1 fruit fly cellular context compared by ENCODE assay signal in the genomic region with DNA sequence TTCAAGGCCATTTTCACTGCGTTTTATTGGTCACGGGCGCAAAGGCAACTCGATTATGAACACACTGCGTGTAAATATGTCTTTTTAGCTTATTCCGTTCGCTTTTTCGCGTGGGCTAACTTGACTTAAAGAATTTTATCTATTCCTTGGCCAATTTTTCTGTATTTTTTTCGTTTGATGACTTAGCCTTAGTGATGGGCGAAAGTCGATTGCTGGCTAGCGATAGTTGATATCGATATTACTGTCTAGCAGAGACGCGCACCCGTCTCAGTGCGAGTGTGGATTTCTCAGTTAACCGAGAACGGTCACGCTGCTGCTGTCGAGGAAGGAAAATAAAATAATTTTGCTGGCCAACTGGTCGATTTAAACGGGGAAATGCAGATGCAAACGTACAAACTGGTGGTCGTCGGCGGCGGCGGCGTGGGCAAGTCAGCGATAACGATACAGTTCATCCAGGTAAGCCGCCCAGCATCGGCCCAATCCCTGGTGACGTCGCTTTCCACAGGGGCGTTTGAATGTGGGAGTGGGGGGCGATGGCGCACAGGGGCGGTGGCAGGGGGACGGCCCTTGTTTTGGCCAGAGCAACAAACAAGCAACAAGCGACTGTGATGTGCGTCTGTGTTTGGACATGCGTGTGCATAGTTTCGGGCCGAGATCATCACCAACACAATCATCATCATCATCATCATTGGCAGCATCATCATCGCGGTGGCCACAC.
TF ChIP-seq lines count a peak whose summit lies in the region.

A gene (minus strand): TSS at position 193 of the 718 bp plus-strand sequence.
A gene (plus strand): TSS at position 273 of the 718 bp plus-strand sequence.

TF ChIP-seq in whole organism, embryonic, 481 proteins besides CTCF, POLR2A, EP300 and RAD21 (continued from another document and continues in another):
- TF ChIP-seq gsb-n (tag; optimal IDR thresholded peaks at IDR 0.05; lab: Kevin White, UChicago) (peak; percentile 43), mld (GFP tag; IDR thresholded peaks at IDR 0.05; lab: Robert Waterston, UW; ENCODE audit: partially characterized antibody) (peak; percentile 52; the same call in 1 of the 3 replicates), CG9609 (GFP tag; optimal IDR thresholded peaks at IDR 0.05; lab: Kevin White, UChicago) (no peak), org-1 (GFP tag; optimal IDR thresholded peaks at IDR 0.05; lab: Kevin White, UChicago) (no peak), CG30020 (tag; optimal IDR thresholded peaks at IDR 0.05; lab: Kevin White, UChicago) (peak; percentile 27), Xrp1 (GFP tag; IDR thresholded peaks at IDR 0.05; lab: Robert Waterston, UW) (no peak), Sin3A (optimal IDR thresholded peaks at IDR 0.05; lab: Kevin White, UChicago) (peak; percentile 91), CG9797 (GFP tag; optimal IDR thresholded peaks at IDR 0.05; lab: Kevin White, UChicago) (peak; percentile 96), CG2678 (tag; optimal IDR thresholded peaks at IDR 0.05; lab: Kevin White, UChicago) (no peak), CG3407 (GFP tag; optimal IDR thresholded peaks at IDR 0.05; lab: Kevin White, UChicago) (no peak), NC2β (GFP tag; optimal IDR thresholded peaks at IDR 0.05; lab: Kevin White, UChicago) (peak; percentile 39), her (GFP tag; optimal IDR thresholded peaks at IDR 0.05; lab: Kevin White, UChicago) (peak; percentile 17), cato (GFP tag; optimal IDR thresholded peaks at IDR 0.05; lab: Kevin White, UChicago; ENCODE audit: borderline replicate concordance) (no peak), ci (GFP tag; IDR thresholded peaks at IDR 0.05; lab: Robert Waterston, UW) (peak; percentile 52; the same call in 1 of the 3 replicates), sna (GFP tag; IDR thresholded peaks at IDR 0.05; lab: Robert Waterston, UW; ENCODE audit: partially characterized antibody) (peak; percentile 71), CG7987 (GFP tag; optimal IDR thresholded peaks at IDR 0.05; lab: Kevin White, UChicago) (peak; percentile 32), CG10321 (GFP tag; IDR thresholded peaks at IDR 0.05; lab: Robert Waterston, UW) (no peak), Dll (GFP tag; IDR thresholded peaks at IDR 0.05; lab: Robert Waterston, UW; ENCODE audit: partially characterized antibody) (peak; percentile 81), CG13624 (GFP tag; optimal IDR thresholded peaks at IDR 0.05; lab: Kevin White, UChicago) (peak; percentile 43), tin (GFP tag; optimal IDR thresholded peaks at IDR 0.05; lab: Kevin White, UChicago) (no peak), tap (tag; optimal IDR thresholded peaks at IDR 0.05; lab: Kevin White, UChicago) (no peak), CG7556 (GFP tag; optimal IDR thresholded peaks at IDR 0.05; lab: Kevin White, UChicago) (no peak), CG42726 (GFP tag; IDR thresholded peaks at IDR 0.05; lab: Robert Waterston, UW; ENCODE audit: partially characterized antibody) (peak; percentile 83), CG13894 (tag; optimal IDR thresholded peaks at IDR 0.05; lab: Kevin White, UChicago) (peak; percentile 41), Dbx (GFP tag; IDR thresholded peaks at IDR 0.05; lab: Robert Waterston, UW) (peak; percentile 19; the same call in 1 of the 3 replicates), esg (GFP tag; conservative IDR thresholded peaks at IDR 0.05; lab: Robert Waterston, UW) (no peak), lola (GFP tag; optimal IDR thresholded peaks at IDR 0.05; lab: Kevin White, UChicago) (no peak), crol (GFP tag; IDR thresholded peaks at IDR 0.05; lab: Robert Waterston, UW) (peak; percentile 96), ATbp (GFP tag; optimal IDR thresholded peaks at IDR 0.05; lab: Kevin White, UChicago) (no peak), Jarid2 (GFP tag; optimal IDR thresholded peaks at IDR 0.05; lab: Kevin White, UChicago) (peak; percentile 62), CG15073 (GFP tag; optimal IDR thresholded peaks at IDR 0.05; lab: Kevin White, UChicago) (no peak), CG13287 (GFP tag; IDR thresholded peaks at IDR 0.05; lab: Robert Waterston, UW; ENCODE audit: partially characterized antibody) (peak; percentile 91), kay (GFP tag; optimal IDR thresholded peaks at IDR 0.05; lab: Kevin White, UChicago) (peak; percentile 86), Camta (GFP tag; optimal IDR thresholded peaks at IDR 0.05; lab: Kevin White, UChicago) (no peak), CG30431 (GFP tag; optimal IDR thresholded peaks at IDR 0.05; lab: Kevin White, UChicago) (no peak), Poxn (GFP tag; IDR thresholded peaks at IDR 0.05; lab: Robert Waterston, UW) (no peak), MESR4 (GFP tag; optimal IDR thresholded peaks at IDR 0.05; lab: Kevin White, UChicago) (peak; percentile 99), Oaz (GFP tag; IDR thresholded peaks at IDR 0.05; lab: Robert Waterston, UW) (no peak), Hey (tag; optimal IDR thresholded peaks at IDR 0.05; lab: Kevin White, UChicago) (no peak), jing (GFP tag; optimal IDR thresholded peaks at IDR 0.05; lab: Kevin White, UChicago) (no peak), CG12942 (GFP tag; optimal IDR thresholded peaks at IDR 0.05; lab: Kevin White, UChicago) (no peak), Dip3 (GFP tag; optimal IDR thresholded peaks at IDR 0.05; lab: Kevin White, UChicago) (no peak), HLH4C (GFP tag; IDR thresholded peaks at IDR 0.05; lab: Robert Waterston, UW; ENCODE audit: partially characterized antibody) (peak; percentile 68), Atf6 (GFP tag; IDR thresholded peaks at IDR 0.05; lab: Robert Waterston, UW) (no peak), CG6813 (GFP tag; optimal IDR thresholded peaks at IDR 0.05; lab: Kevin White, UChicago) (no peak), CG2129 (GFP tag; IDR thresholded peaks at IDR 0.05; lab: Robert Waterston, UW; ENCODE audit: partially characterized antibody) (peak; percentile 45; the same call in 1 of the 2 replicates), CG9437 (GFP tag; optimal IDR thresholded peaks at IDR 0.05; lab: Kevin White, UChicago) (no peak), CHES-1-like (GFP tag; optimal IDR thresholded peaks at IDR 0.05; lab: Kevin White, UChicago) (peak; percentile 75), Atf-2 (GFP tag; optimal IDR thresholded peaks at IDR 0.05; lab: Kevin White, UChicago) (no peak), croc (GFP tag; conservative IDR thresholded peaks at IDR 0.05; lab: Robert Waterston, UW) (no peak), exex (tag; optimal IDR thresholded peaks at IDR 0.05; lab: Kevin White, UChicago) (no peak), CG12219 (GFP tag; optimal IDR thresholded peaks at IDR 0.05; lab: Kevin White, UChicago) (no peak), sr (GFP tag; IDR thresholded peaks at IDR 0.05; lab: Robert Waterston, UW) (peak; percentile 32; the same call in 1 of the 3 replicates), CG6175 (GFP tag; IDR thresholded peaks at IDR 0.05; lab: Robert Waterston, UW) (no peak), CG31365 (tag; optimal IDR thresholded peaks at IDR 0.05; lab: Kevin White, UChicago) (no peak), CG10147 (GFP tag; optimal IDR thresholded peaks at IDR 0.05; lab: Kevin White, UChicago) (peak; percentile 33), pb (GFP tag; optimal IDR thresholded peaks at IDR 0.05; lab: Kevin White, UChicago) (peak; percentile 30), CG11085 (GFP tag; IDR thresholded peaks at IDR 0.05; lab: Robert Waterston, UW) (no peak), insv (GFP tag; optimal IDR thresholded peaks at IDR 0.05; lab: Kevin White, UChicago) (peak in 1 of 2 experiments; percentile 33), abd-A (tag; optimal IDR thresholded peaks at IDR 0.05; lab: Kevin White, UChicago) (no peak), Hr39 (optimal IDR thresholded peaks at IDR 0.05; lab: Kevin White, UChicago) (no peak), Fer3 (tag; optimal IDR thresholded peaks at IDR 0.05; lab: Kevin White, UChicago) (no peak), Sox102F (GFP tag; optimal IDR thresholded peaks at IDR 0.05; lab: Kevin White, UChicago) (no peak), CG34376 (GFP tag; optimal IDR thresholded peaks at IDR 0.05; lab: Kevin White, UChicago) (peak; percentile 65), E2f1 (GFP tag; IDR thresholded peaks at IDR 0.05; lab: Robert Waterston, UW) (no peak), Lpt (GFP tag; optimal IDR thresholded peaks at IDR 0.05; lab: Kevin White, UChicago) (no peak), Dp (GFP tag; optimal IDR thresholded peaks at IDR 0.05; lab: Kevin White, UChicago) (peak; percentile 59), fd102C (GFP tag; optimal IDR thresholded peaks at IDR 0.05; lab: Kevin White, UChicago) (no peak), CG3726 (GFP tag; IDR thresholded peaks at IDR 0.05; lab: Robert Waterston, UW) (no peak), zfh2 (GFP tag; optimal IDR thresholded peaks at IDR 0.05; lab: Kevin White, UChicago) (peak; percentile 1), CG10274 (GFP tag; optimal IDR thresholded peaks at IDR 0.05; lab: Kevin White, UChicago) (no peak), CG8765 (GFP tag; IDR thresholded peaks at IDR 0.05; lab: Robert Waterston, UW) (no peak), disco-r (GFP tag; optimal IDR thresholded peaks at IDR 0.05; lab: Kevin White, UChicago) (no peak), scrt (GFP tag; optimal IDR thresholded peaks at IDR 0.05; lab: Kevin White, UChicago) (peak; percentile 67), Oli (tag; optimal IDR thresholded peaks at IDR 0.05; lab: Kevin White, UChicago) (no peak), Hmr (GFP tag; optimal IDR thresholded peaks at IDR 0.05; lab: Kevin White, UChicago) (peak; percentile 65), ato (GFP tag; IDR thresholded peaks at IDR 0.05; lab: Robert Waterston, UW; ENCODE audit: partially characterized antibody) (peak; percentile 66), Sox100B (GFP tag; optimal IDR thresholded peaks at IDR 0.05; lab: Kevin White, UChicago) (no peak), hb (GFP tag; IDR thresholded peaks at IDR 0.05; lab: Robert Waterston, UW; ENCODE audit: partially characterized antibody) (0 out of 3 replicates have a peak, but pooled peaks have one; percentile 57), CG11247 (GFP tag; IDR thresholded peaks at IDR 0.05; lab: Robert Waterston, UW) (no peak), ssp (GFP tag; IDR thresholded peaks at IDR 0.05; lab: Robert Waterston, UW) (no peak), CG17612 (GFP tag; IDR thresholded peaks at IDR 0.05; lab: Robert Waterston, UW) (no peak), dimm (GFP tag; IDR thresholded peaks at IDR 0.05; lab: Robert Waterston, UW) (no peak), CG4360 (GFP tag; IDR thresholded peaks at IDR 0.05; lab: Robert Waterston, UW) (no peak), CG12299 (tag; optimal IDR thresholded peaks at IDR 0.05; lab: Kevin White, UChicago) (peak; percentile 2), Mes4 (GFP tag; optimal IDR thresholded peaks at IDR 0.05; lab: Kevin White, UChicago) (no peak), CG32532 (GFP tag; IDR thresholded peaks at IDR 0.05; lab: Robert Waterston, UW) (peak; percentile 41; the same call in 1 of the 2 replicates), Hr78 (GFP tag; optimal IDR thresholded peaks at IDR 0.05; lab: Kevin White, UChicago) (no peak), CG2875 (GFP tag; optimal IDR thresholded peaks at IDR 0.05; lab: Kevin White, UChicago) (no peak), Elba2 (GFP tag; optimal IDR thresholded peaks at IDR 0.05; lab: Kevin White, UChicago) (no peak), p53 (GFP tag; optimal IDR thresholded peaks at IDR 0.05; lab: Kevin White, UChicago) (peak; percentile 26), CG15269 (tag; optimal IDR thresholded peaks at IDR 0.05; lab: Kevin White, UChicago) (no peak), CG32772 (GFP tag; IDR thresholded peaks at IDR 0.05; lab: Robert Waterston, UW) (no peak; the same call in 1 of the 2 replicates), E2f2 (GFP tag; IDR thresholded peaks at IDR 0.05; lab: Robert Waterston, UW) (peak; percentile 58), pum (GFP tag; optimal IDR thresholded peaks at IDR 0.05; lab: Kevin White, UChicago) (no peak), CG5245 (GFP tag; optimal IDR thresholded peaks at IDR 0.05; lab: Kevin White, UChicago) (no peak), nerfin-2 (GFP tag; IDR thresholded peaks at IDR 0.05; lab: Robert Waterston, UW; ENCODE audit: partially characterized antibody) (peak; percentile 50), Deaf1 (tag; optimal IDR thresholded peaks at IDR 0.05; lab: Kevin White, UChicago) (peak; percentile 32), CG6654 (GFP tag; optimal IDR thresholded peaks at IDR 0.05; lab: Kevin White, UChicago) (no peak), trem (tag; optimal IDR thresholded peaks at IDR 0.05; lab: Kevin White, UChicago) (peak; percentile 74), Nf-YA (GFP tag; IDR thresholded peaks at IDR 0.05; lab: Robert Waterston, UW) (no peak), ranshi (GFP tag; IDR thresholded peaks at IDR 0.05; lab: Robert Waterston, UW) (no peak), CG13775 (GFP tag; optimal IDR thresholded peaks at IDR 0.05; lab: Kevin White, UChicago) (peak; percentile 32), pnt (GFP tag; optimal IDR thresholded peaks at IDR 0.05; lab: Kevin White, UChicago) (no peak), D (optimal IDR thresholded peaks at IDR 0.05; lab: Kevin White, UChicago) (no peak), D (GFP tag; optimal IDR thresholded peaks at IDR 0.05; lab: Kevin White, UChicago) (no peak), Aef1 (GFP tag; IDR thresholded peaks at IDR 0.05; lab: Robert Waterston, UW) (no peak), Ets65A (GFP tag; lab: Kevin White, UChicago) (peak; percentile 89), sisA (GFP tag; IDR thresholded peaks at IDR 0.05; lab: Robert Waterston, UW) (no peak), caup (GFP tag; optimal IDR thresholded peaks at IDR 0.05; lab: Kevin White, UChicago; ENCODE audit: severe bottlenecking) (peak; percentile 40), CG15479 (GFP tag; optimal IDR thresholded peaks at IDR 0.05; lab: Kevin White, UChicago) (no peak), MBD-R2 (GFP tag; IDR thresholded peaks at IDR 0.05; lab: Robert Waterston, UW) (peak; percentile 84), run (tag; optimal IDR thresholded peaks at IDR 0.05; lab: Kevin White, UChicago) (peak; percentile 13), ro (GFP tag; IDR thresholded peaks at IDR 0.05; lab: Robert Waterston, UW) (no peak), CG4617 (GFP tag; optimal IDR thresholded peaks at IDR 0.05; lab: Kevin White, UChicago; ENCODE audit: borderline replicate concordance) (peak; percentile 99), Awh (GFP tag; IDR thresholded peaks at IDR 0.05; lab: Robert Waterston, UW) (no peak), peb (GFP tag; IDR thresholded peaks at IDR 0.05; lab: Robert Waterston, UW) (no peak), CG17802 (tag; optimal IDR thresholded peaks at IDR 0.05; lab: Kevin White, UChicago) (no peak), CG10565 (GFP tag; optimal IDR thresholded peaks at IDR 0.05; lab: Kevin White, UChicago) (no peak), cad (GFP tag; optimal IDR thresholded peaks at IDR 0.05; lab: Kevin White, UChicago) (no peak), Chrac-16 (GFP tag; optimal IDR thresholded peaks at IDR 0.05; lab: Kevin White, UChicago) (no peak), Adf1 (GFP tag; IDR thresholded peaks at IDR 0.05; lab: Robert Waterston, UW) (peak; percentile 56), CG2199 (GFP tag; IDR thresholded peaks at IDR 0.05; lab: Robert Waterston, UW) (no peak), CG2202 (tag; optimal IDR thresholded peaks at IDR 0.05; lab: Kevin White, UChicago) (peak; percentile 12)
